Fruit fly (Drosophila melanogaster) S2 (cell line): ENCODE results near the gene AstC.

ENCODE experiments used
- CG8478 ChIP-seq: fragments of >200 bp; optimal IDR thresholded peaks from 2 replicates; lab custom pipeline; 2018
- CTCF ChIP-seq, 2 experiments: fragments of >200 bp; optimal IDR thresholded peaks; 2 replicates each; lab custom pipeline; 2018

- TF ChIP-seq CTCF (optimal IDR thresholded peaks at IDR 0.05; lab: Kevin White, UChicago) (no peak), CG8478 (no peak)
These were observed 38.8 kb upstream of the AstC start, which contains the start of gene CG6230 for dm6 chr2L:11119966-11120517.
